Fruit fly (Drosophila melanogaster): ENCODE results near the gene CG5418.

CG5418 gene

DNA sequence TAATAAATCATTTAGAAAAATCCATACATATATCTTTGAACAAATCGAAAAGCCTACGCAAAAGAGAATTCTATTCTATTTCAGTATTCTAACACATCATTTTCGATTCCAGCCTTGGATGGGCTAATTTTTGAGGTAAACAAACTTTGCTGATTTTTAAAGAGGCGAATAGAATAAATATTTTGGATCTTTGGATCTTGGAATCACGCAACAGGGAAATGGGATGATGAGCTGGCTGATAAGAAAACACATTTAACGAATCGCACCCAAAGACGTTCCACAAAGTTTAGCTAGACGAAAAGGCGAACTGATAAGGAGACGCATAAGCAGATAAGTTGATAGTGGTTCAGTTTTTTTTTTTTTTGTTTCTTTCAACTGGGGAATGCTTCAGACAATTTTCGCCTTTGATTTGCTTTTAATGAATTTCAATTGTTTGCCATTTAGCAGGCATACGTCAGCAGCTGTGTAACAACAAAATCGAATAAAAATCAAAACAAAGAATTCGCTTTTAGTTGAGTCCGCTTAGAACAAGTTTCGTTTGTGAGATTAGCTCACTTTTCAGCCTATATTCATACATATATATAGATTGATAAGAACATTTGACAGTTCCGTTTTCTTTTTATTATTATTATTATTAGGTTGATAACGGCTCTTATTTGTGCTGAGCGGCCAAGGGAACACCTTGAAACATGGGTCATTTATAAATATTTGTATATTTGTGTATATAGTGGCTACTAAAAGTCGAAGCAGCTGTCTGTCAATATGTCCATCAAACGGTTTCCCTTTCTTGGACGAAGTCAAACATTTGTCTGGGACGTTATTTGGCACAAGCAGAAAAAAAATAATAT lies 12.3 kb upstream of the CG5418 start (continued):
- TF ChIP-seq cg (GFP tag; optimal IDR thresholded peaks at IDR 0.05) (no peak), CHES-1-like (GFP tag; optimal IDR thresholded peaks at IDR 0.05) (no peak), Dp (GFP tag; optimal IDR thresholded peaks at IDR 0.05) (no peak), CG17912 (GFP tag; optimal IDR thresholded peaks at IDR 0.05) (no peak), chif (GFP tag; optimal IDR thresholded peaks at IDR 0.05) (no peak), CG30020 (tag; optimal IDR thresholded peaks at IDR 0.05) (no peak), eve (GFP tag; optimal IDR thresholded peaks at IDR 0.05) (peak in 1 of 2 experiments; percentile 9), corto (GFP tag; optimal IDR thresholded peaks at IDR 0.05) (no peak), pum (GFP tag; optimal IDR thresholded peaks at IDR 0.05) (no peak), gem (tag; optimal IDR thresholded peaks at IDR 0.05) (peak; percentile 56), HmgZ (tag; optimal IDR thresholded peaks at IDR 0.05) (no peak), YL-1 (GFP tag; optimal IDR thresholded peaks at IDR 0.05) (no peak), CG7745 (tag; optimal IDR thresholded peaks at IDR 0.05) (peak; percentile 64), E2f1 (GFP tag; IDR thresholded peaks at IDR 0.05) (no peak), gcm2 (GFP tag; optimal IDR thresholded peaks at IDR 0.05) (no peak), gro (GFP tag; optimal IDR thresholded peaks at IDR 0.05) (no peak), Side (GFP tag; optimal IDR thresholded peaks at IDR 0.05) (no peak), CG9797 (GFP tag; optimal IDR thresholded peaks at IDR 0.05) (no peak), CG15696 (tag; optimal IDR thresholded peaks at IDR 0.05) (peak; percentile 69), CG8944 (GFP tag; optimal IDR thresholded peaks at IDR 0.05) (no peak), CG13424 (tag; optimal IDR thresholded peaks at IDR 0.05) (peak; percentile 31), fru (optimal IDR thresholded peaks at IDR 0.05) (no peak), Xrp1 (GFP tag; IDR thresholded peaks at IDR 0.05) (peak; percentile 49; the same call in 1 of the 2 replicates), CG6683 (GFP tag; optimal IDR thresholded peaks at IDR 0.05) (no peak), D19A (tag; optimal IDR thresholded peaks at IDR 0.05) (no peak), Trl (optimal IDR thresholded peaks at IDR 0.05) (no peak), Trl (GFP tag; optimal IDR thresholded peaks at IDR 0.05) (no peak), trem (tag; optimal IDR thresholded peaks at IDR 0.05) (no peak), seq (GFP tag; IDR thresholded peaks at IDR 0.05) (0 out of 2 replicates have a peak, but pooled peaks have one; percentile 22), CG10979 (tag; optimal IDR thresholded peaks at IDR 0.05) (no peak), Rx (GFP tag; IDR thresholded peaks at IDR 0.05) (no peak), ara (GFP tag; IDR thresholded peaks at IDR 0.05) (no peak), CG43689 (GFP tag; IDR thresholded peaks at IDR 0.05) (no peak), MESR4 (GFP tag; optimal IDR thresholded peaks at IDR 0.05) (no peak), yki (optimal IDR thresholded peaks at IDR 0.05) (no peak), MTF-1 (GFP tag; optimal IDR thresholded peaks at IDR 0.05; ENCODE audit: borderline replicate concordance) (peak; percentile 66), NK7.1 (GFP tag; optimal IDR thresholded peaks at IDR 0.05) (no peak), nmo (GFP tag; optimal IDR thresholded peaks at IDR 0.05) (no peak), CG9727 (GFP tag; optimal IDR thresholded peaks at IDR 0.05) (peak; percentile 35), CG16779 (GFP tag; IDR thresholded peaks at IDR 0.05) (no peak), CG12236 (GFP tag; optimal IDR thresholded peaks at IDR 0.05) (no peak), cato (GFP tag; optimal IDR thresholded peaks at IDR 0.05; ENCODE audit: borderline replicate concordance) (no peak), crc (GFP tag; optimal IDR thresholded peaks at IDR 0.05) (no peak), CG6765 (GFP tag; optimal IDR thresholded peaks at IDR 0.05) (no peak), Rfx (GFP tag; IDR thresholded peaks at IDR 0.05) (no peak), dan (GFP tag; IDR thresholded peaks at IDR 0.05) (no peak), twi (tag; optimal IDR thresholded peaks at IDR 0.05) (peak; percentile 24), prd (optimal IDR thresholded peaks at IDR 0.05) (no peak), prd (GFP tag; IDR thresholded peaks at IDR 0.05) (no peak), CG9817 (tag; optimal IDR thresholded peaks at IDR 0.05) (no peak), Hr39 (optimal IDR thresholded peaks at IDR 0.05) (no peak), dimm (GFP tag; IDR thresholded peaks at IDR 0.05) (no peak)
